Fruit fly (Drosophila melanogaster) whole organism, embryonic: ENCODE measurements around the gene Vajk2.
A peak's percentile ranks its signal among the peaks of the same experiment; 100 is the strongest.

Source experiments
- Adf1 ChIP-seq: fragments of 200-800 bp; sonication (Bioruptor generic); IDR thresholded peaks from 2 replicates; pipeline ENCODE4 v1.3.6; 2022; ENCODE audit warnings: missing biosample characterization, missing genetic modification characterization
- Atf-2 ChIP-seq: fragments of 200-800 bp; sonication (Bioruptor generic); optimal IDR thresholded peaks from 2 replicates; lab custom pipeline; 2016; ENCODE audit warnings: missing biosample characterization, missing genetic modification characterization
- CG10321 ChIP-seq: fragments of 200-800 bp; sonication (Bioruptor generic); IDR thresholded peaks from 2 replicates; pipeline ENCODE4 v1.3.6; 2022; ENCODE audit warnings: missing biosample characterization, missing genetic modification characterization
- CG10565 ChIP-seq: fragments of 200-800 bp; sonication (Bioruptor generic); optimal IDR thresholded peaks from 3 replicates; lab custom pipeline; 2016; ENCODE audit warnings: missing biosample characterization, mild to moderate bottlenecking, missing genetic modification characterization
- CG10654 ChIP-seq: fragments of 200-800 bp; sonication (Bioruptor generic); optimal IDR thresholded peaks from 2 replicates; lab custom pipeline; 2016; ENCODE audit warnings: missing biosample characterization, missing genetic modification characterization
- CG12104 ChIP-seq: fragments of 200-800 bp; sonication (Bioruptor generic); optimal IDR thresholded peaks from 3 replicates; lab custom pipeline; 2016; ENCODE audit warnings: missing biosample characterization, missing genetic modification characterization
- CG1603 ChIP-seq: fragments of 200-800 bp; sonication (Bioruptor generic); optimal IDR thresholded peaks from 2 replicates; lab custom pipeline; 2019; ENCODE audit warnings: missing biosample characterization, mild to moderate bottlenecking, missing genetic modification characterization, moderate library complexity
- CG16815 ChIP-seq: fragments of 200-800 bp; sonication (Bioruptor generic); optimal IDR thresholded peaks from 3 replicates; lab custom pipeline; 2017; ENCODE audit warnings: missing biosample characterization, mild to moderate bottlenecking, missing genetic modification characterization
- CG17186 ChIP-seq: fragments of 200-800 bp; sonication (Bioruptor generic); optimal IDR thresholded peaks from 3 replicates; lab custom pipeline; 2017; ENCODE audit warnings: missing biosample characterization, missing genetic modification reagents, missing genetic modification characterization
- CG18262 ChIP-seq: fragments of 200-800 bp; optimal IDR thresholded peaks from 3 replicates; lab custom pipeline; 2019; ENCODE audit warnings: missing biosample characterization, mild to moderate bottlenecking, missing genetic modification characterization, moderate library complexity
- CG2129 ChIP-seq: fragments of 200-800 bp; sonication (Bioruptor generic); IDR thresholded peaks from 2 replicates; pipeline ENCODE4 v1.3.6; 2022; ENCODE audit warnings: missing biosample characterization, missing genetic modification characterization; ENCODE audit not compliant: partially characterized antibody
- CG32772 ChIP-seq: fragments of 200-800 bp; sonication (Bioruptor generic); IDR thresholded peaks from 2 replicates; pipeline ENCODE4 v1.3.6; 2022; ENCODE audit warnings: missing biosample characterization, missing genetic modification characterization
- CG33557 ChIP-seq: fragments of 200-800 bp; sonication (Bioruptor generic); optimal IDR thresholded peaks from 2 replicates; lab custom pipeline; 2019; ENCODE audit warnings: missing biosample characterization, mild to moderate bottlenecking, missing genetic modification characterization, moderate library complexity
- CG34422 ChIP-seq: fragments of 200-800 bp; sonication (Bioruptor generic); IDR thresholded peaks from 3 replicates; pipeline ENCODE4 v1.3.6; 2022; ENCODE audit warnings: missing biosample characterization, missing genetic modification characterization
- CG3847 ChIP-seq: fragments of 200-800 bp; sonication (Bioruptor generic); IDR thresholded peaks from 2 replicates; pipeline ENCODE4 v1.3.6; 2022; ENCODE audit warnings: missing biosample characterization, missing genetic modification characterization
- CG3995 ChIP-seq: fragments of 200-800 bp; sonication (Bioruptor generic); optimal IDR thresholded peaks from 3 replicates; lab custom pipeline; 2016; ENCODE audit warnings: missing biosample characterization, missing genetic modification characterization
- CG6689 ChIP-seq: fragments of 200-800 bp; sonication (Bioruptor generic); IDR thresholded peaks from 2 replicates; pipeline ENCODE4 v1.3.6; 2022; ENCODE audit warnings: missing biosample characterization, missing genetic modification characterization
- CG7839 ChIP-seq: fragments of 200-800 bp; sonication (Bioruptor generic); optimal IDR thresholded peaks from 3 replicates; lab custom pipeline; 2018; ENCODE audit warnings: missing biosample characterization, mild to moderate bottlenecking, missing genetic modification characterization, moderate library complexity
- CG8944 ChIP-seq: fragments of 200-800 bp; sonication (Bioruptor generic); optimal IDR thresholded peaks from 3 replicates; lab custom pipeline; 2016; ENCODE audit warnings: missing biosample characterization, missing genetic modification characterization
- CkIIα-i1 ChIP-seq: fragments of 200-800 bp; sonication (Bioruptor generic); IDR thresholded peaks from 2 replicates; pipeline ENCODE4 v1.3.6; 2022; ENCODE audit warnings: missing biosample characterization, missing genetic modification characterization
- Dref ChIP-seq: fragments of 200-800 bp; sonication (Bioruptor generic); IDR thresholded peaks from 2 replicates; pipeline ENCODE4 v1.3.6; 2022; ENCODE audit warnings: missing biosample characterization, missing genetic modification characterization
- E2f1 ChIP-seq: fragments of 200-800 bp; sonication (Bioruptor generic); IDR thresholded peaks from 2 replicates; pipeline ENCODE4 v1.3.6; 2022; ENCODE audit warnings: missing biosample characterization, missing genetic modification characterization
- Gsc ChIP-seq: fragments of 200-800 bp; sonication (Bioruptor generic); IDR thresholded peaks from 2 replicates; pipeline ENCODE4 v1.3.6; 2022; ENCODE audit warnings: missing biosample characterization, missing genetic modification characterization
- Kr ChIP-seq: fragments of 200-800 bp; sonication (Bioruptor generic); optimal IDR thresholded peaks from 2 replicates; lab custom pipeline; 2017; ENCODE audit warnings: missing biosample characterization, mild to moderate bottlenecking, missing genetic modification characterization
- Neu2 ChIP-seq: fragments of 200-800 bp; sonication (Bioruptor generic); optimal IDR thresholded peaks from 3 replicates; lab custom pipeline; 2016; ENCODE audit warnings: missing biosample characterization, missing genetic modification characterization, borderline replicate concordance
- NfI ChIP-seq: fragments of 200-800 bp; sonication (Bioruptor generic); optimal IDR thresholded peaks from 3 replicates; lab custom pipeline; 2018; ENCODE audit warnings: missing biosample characterization, mild to moderate bottlenecking, missing genetic modification characterization, moderate library complexity
- Sox100B ChIP-seq: fragments of 200-800 bp; sonication (Bioruptor generic); optimal IDR thresholded peaks from 3 replicates; lab custom pipeline; 2018; ENCODE audit warnings: missing biosample characterization, mild to moderate bottlenecking, missing genetic modification characterization
- Sry-β ChIP-seq: fragments of 200-800 bp; sonication (Bioruptor generic); optimal IDR thresholded peaks from 2 replicates; lab custom pipeline; 2018; ENCODE audit warnings: missing biosample characterization, mild to moderate bottlenecking, missing genetic modification characterization, moderate library complexity
- Taf1 ChIP-seq: fragments of 200-800 bp; sonication (Bioruptor generic); IDR thresholded peaks from 2 replicates; pipeline ENCODE4 v1.3.6; 2022; ENCODE audit warnings: missing biosample characterization, missing genetic modification characterization
- Usf ChIP-seq: fragments of 200-800 bp; sonication (Bioruptor generic); optimal IDR thresholded peaks from 2 replicates; lab custom pipeline; 2017; ENCODE audit warnings: missing genotype, missing biosample characterization, missing genetic modification characterization
- cas ChIP-seq: fragments of 200-800 bp; sonication (Bioruptor generic); IDR thresholded peaks from 2 replicates; pipeline ENCODE4 v1.3.6; 2022; ENCODE audit warnings: missing biosample characterization, missing genetic modification characterization
- disco-r ChIP-seq: fragments of 200-800 bp; sonication (Bioruptor generic); optimal IDR thresholded peaks from 2 replicates; lab custom pipeline; 2016; ENCODE audit warnings: missing biosample characterization, missing genetic modification characterization
- ems ChIP-seq: fragments of 200-800 bp; sonication (Bioruptor generic); optimal IDR thresholded peaks from 3 replicates; lab custom pipeline; 2016; ENCODE audit warnings: missing biosample characterization, missing genetic modification characterization
- fd96Cb ChIP-seq: fragments of 200-800 bp; sonication (Bioruptor generic); optimal IDR thresholded peaks from 2 replicates; lab custom pipeline; 2018; ENCODE audit warnings: missing biosample characterization, mild to moderate bottlenecking, missing genetic modification characterization, moderate library complexity
- grau ChIP-seq: fragments of 200-800 bp; optimal IDR thresholded peaks from 3 replicates; lab custom pipeline; 2019; ENCODE audit warnings: missing biosample characterization, mild to moderate bottlenecking, missing genetic modification characterization, moderate library complexity
- gsb ChIP-seq: fragments of 200-800 bp; sonication (Bioruptor generic); IDR thresholded peaks from 2 replicates; pipeline ENCODE4 v1.3.6; 2022; ENCODE audit warnings: missing biosample characterization, missing genetic modification characterization
- ken ChIP-seq: fragments of 200-800 bp; sonication (Bioruptor generic); IDR thresholded peaks from 3 replicates; pipeline ENCODE4 v1.3.6; 2022; ENCODE audit warnings: missing biosample characterization, missing genetic modification characterization
- nmo ChIP-seq: fragments of 200-800 bp; sonication (Bioruptor generic); optimal IDR thresholded peaks from 2 replicates; lab custom pipeline; 2018; ENCODE audit warnings: missing biosample characterization, mild to moderate bottlenecking, missing genetic modification characterization, moderate library complexity
- org-1 ChIP-seq: fragments of 200-800 bp; sonication (Bioruptor generic); optimal IDR thresholded peaks from 2 replicates; lab custom pipeline; 2017; ENCODE audit warnings: missing biosample characterization, missing genetic modification characterization
- pho ChIP-seq: fragments of 200-800 bp; sonication (Bioruptor generic); optimal IDR thresholded peaks from 2 replicates; lab custom pipeline; 2016; ENCODE audit warnings: missing biosample characterization, missing genetic modification characterization
- salm ChIP-seq: fragments of 200-800 bp; sonication (Bioruptor generic); optimal IDR thresholded peaks from 2 replicates; lab custom pipeline; 2018; ENCODE audit warnings: missing biosample characterization, mild to moderate bottlenecking, missing genetic modification characterization
- slp2 ChIP-seq: fragments of 200-800 bp; sonication (Bioruptor generic); optimal IDR thresholded peaks from 2 replicates; lab custom pipeline; 2016; ENCODE audit warnings: missing biosample characterization, missing genetic modification characterization
- sob ChIP-seq: fragments of 200-800 bp; sonication (Bioruptor generic); IDR thresholded peaks from 2 replicates; pipeline ENCODE4 v1.3.6; 2022; ENCODE audit warnings: missing biosample characterization, missing genetic modification characterization
- ssp ChIP-seq: fragments of 200-800 bp; sonication (Bioruptor generic); IDR thresholded peaks from 2 replicates; pipeline ENCODE4 v1.3.6; 2022; ENCODE audit warnings: missing biosample characterization, missing genetic modification characterization
- tap ChIP-seq: fragments of 200-800 bp; optimal IDR thresholded peaks from 3 replicates; lab custom pipeline; 2019; ENCODE audit warnings: missing biosample characterization, mild to moderate bottlenecking, missing genetic modification characterization, moderate library complexity
- toy ChIP-seq: fragments of 200-800 bp; sonication (Bioruptor generic); IDR thresholded peaks from 2 replicates; pipeline ENCODE4 v1.3.6; 2022; ENCODE audit warnings: missing biosample characterization, missing genetic modification characterization
- twi ChIP-seq: fragments of 200-800 bp; optimal IDR thresholded peaks from 2 replicates; lab custom pipeline; 2019; ENCODE audit warnings: missing biosample characterization, mild to moderate bottlenecking, missing genetic modification characterization, moderate library complexity
- unpg ChIP-seq: fragments of 200-800 bp; sonication (Bioruptor generic); optimal IDR thresholded peaks from 3 replicates; lab custom pipeline; 2018; ENCODE audit warnings: missing biosample characterization, mild to moderate bottlenecking, missing genetic modification characterization, moderate library complexity
- yki ChIP-seq: fragments of >200 bp; optimal IDR thresholded peaks from 3 replicates; lab custom pipeline; 2018
- zfh1 ChIP-seq: fragments of 200-800 bp; sonication (Bioruptor generic); IDR thresholded peaks from 3 replicates; pipeline ENCODE4 v1.3.6; 2022; ENCODE audit warnings: missing biosample characterization, missing genetic modification characterization

Vajk2 gene

DNA sequence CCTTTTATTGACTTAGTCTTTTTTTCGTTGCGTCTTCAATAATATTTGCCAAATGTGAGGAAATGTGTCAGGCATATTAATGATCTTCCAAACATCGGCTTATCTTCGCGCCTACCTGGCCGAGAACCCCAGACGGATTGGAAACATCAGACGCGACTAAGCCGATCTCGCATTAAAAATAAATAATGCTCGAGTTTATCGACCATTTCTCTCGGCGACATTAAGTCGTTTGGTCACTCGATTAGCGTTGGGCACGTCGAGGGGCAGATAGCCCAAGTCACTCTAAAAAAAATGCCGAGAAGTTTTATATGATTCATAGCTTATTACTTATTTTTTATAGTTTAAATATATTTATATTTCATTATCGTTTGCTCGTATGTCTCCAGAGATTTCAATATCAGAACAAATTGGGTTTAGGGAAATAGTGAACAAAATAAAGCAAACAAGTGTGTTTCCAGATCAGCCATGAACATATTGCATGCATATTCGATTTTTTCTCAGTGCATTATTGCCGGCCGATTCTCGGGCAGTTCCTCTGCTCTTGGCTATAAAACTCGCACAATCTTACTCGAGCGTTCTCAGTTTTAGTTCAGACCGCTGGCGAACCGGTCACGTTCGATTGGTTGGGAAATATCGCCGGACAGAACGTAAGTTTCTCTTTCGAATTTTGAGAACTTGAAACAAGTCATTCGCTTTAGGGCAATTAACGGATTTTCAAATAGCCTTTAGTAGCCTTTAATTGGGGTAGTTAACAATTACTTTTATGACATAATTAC, 29.2 kb downstream of the Vajk2 start, which contains the start of gene Ance (continued):
- no peak for TF ChIP-seq twi (tag; lab: Kevin White, UChicago)
- no peak for TF ChIP-seq Neu2 (GFP tag; lab: Kevin White, UChicago)
- TF ChIP-seq gsb (GFP tag; lab: Robert Waterston, UW) = no peak
- no peak for TF ChIP-seq yki (lab: Kevin White, UChicago)
- TF ChIP-seq Dref (GFP tag; lab: Robert Waterston, UW) = no peak
- no peak for TF ChIP-seq Kr (GFP tag; lab: Kevin White, UChicago)
- TF ChIP-seq NfI (GFP tag; lab: Kevin White, UChicago) = peak; percentile 69
- no peak for TF ChIP-seq CG1603
- TF ChIP-seq sob = peak; percentile 53; the same call in 1 of the 2 replicates
- TF ChIP-seq CG8944 (GFP tag; lab: Kevin White, UChicago) = no peak
- TF ChIP-seq tap (tag; lab: Kevin White, UChicago) = no peak
- peak; percentile 12 for TF ChIP-seq CG16815 (GFP tag; lab: Kevin White, UChicago)
- TF ChIP-seq zfh1 (GFP tag; lab: Robert Waterston, UW) = peak; percentile 62
- TF ChIP-seq ken (GFP tag; lab: Robert Waterston, UW) = no peak
- TF ChIP-seq Usf (GFP tag; lab: Kevin White, UChicago) = peak; percentile 56
- no peak for TF ChIP-seq salm (tag; lab: Kevin White, UChicago)
- peak; percentile 29; the same call in 1 of the 2 replicates for TF ChIP-seq Taf1 (GFP tag; lab: Robert Waterston, UW)
- no peak for TF ChIP-seq CG10565 (GFP tag; lab: Kevin White, UChicago)
- TF ChIP-seq ems (GFP tag; lab: Kevin White, UChicago) = peak; percentile 9
- TF ChIP-seq CG3995 (GFP tag; lab: Kevin White, UChicago) = peak; percentile 42
- TF ChIP-seq CG7839 (tag; lab: Kevin White, UChicago) = peak; percentile 77
- 0 out of 2 replicates have a peak, but pooled peaks have one; percentile 9 for TF ChIP-seq toy
- TF ChIP-seq grau (tag; lab: Kevin White, UChicago) = peak; percentile 71
- peak; percentile 27; the same call in 1 of the 3 replicates for TF ChIP-seq CG34422
- TF ChIP-seq CG12104 (GFP tag; lab: Kevin White, UChicago) = peak; percentile 22
- no peak for TF ChIP-seq Atf-2
- no peak for TF ChIP-seq Gsc (GFP tag; lab: Robert Waterston, UW)
- TF ChIP-seq Sry-β (GFP tag; lab: Kevin White, UChicago) = no peak
- no peak for TF ChIP-seq CG2129 (GFP tag; lab: Robert Waterston, UW)
- TF ChIP-seq ssp (GFP tag; lab: Robert Waterston, UW) = no peak
- TF ChIP-seq CG6689 = peak; percentile 35
- no peak for TF ChIP-seq CG17186 (GFP tag; lab: Kevin White, UChicago)
- no peak for TF ChIP-seq CG32772
- no peak for TF ChIP-seq Sox100B (GFP tag; lab: Kevin White, UChicago)
- TF ChIP-seq CkIIα-i1 (GFP tag; lab: Robert Waterston, UW) = no peak
- no peak; the same call in 1 of the 2 replicates for TF ChIP-seq Adf1 (GFP tag; lab: Robert Waterston, UW)
- peak; percentile 69 for TF ChIP-seq CG3847 (GFP tag; lab: Robert Waterston, UW)
- TF ChIP-seq disco-r (GFP tag; lab: Kevin White, UChicago) = no peak
- no peak for TF ChIP-seq CG10654 (GFP tag; lab: Kevin White, UChicago)
- peak; percentile 33 for TF ChIP-seq org-1
- TF ChIP-seq E2f1 (GFP tag; lab: Robert Waterston, UW) = 0 out of 2 replicates have a peak, but pooled peaks have one; percentile 28
- TF ChIP-seq unpg (GFP tag; lab: Kevin White, UChicago) = peak; percentile 54
- peak; percentile 7 for TF ChIP-seq pho (GFP tag; lab: Kevin White, UChicago)
- TF ChIP-seq nmo (GFP tag; lab: Kevin White, UChicago) = peak; percentile 73
- TF ChIP-seq slp2 (GFP tag; lab: Kevin White, UChicago) = no peak
- TF ChIP-seq CG33557 (GFP tag; lab: Kevin White, UChicago) = no peak
- no peak for TF ChIP-seq fd96Cb (tag; lab: Kevin White, UChicago)
- TF ChIP-seq cas = peak; percentile 59; the same call in 1 of the 2 replicates
- TF ChIP-seq CG18262 (tag; lab: Kevin White, UChicago) = peak; percentile 40
- no peak for TF ChIP-seq CG10321 (GFP tag; lab: Robert Waterston, UW)
